Worm (Caenorhabditis elegans): Measurements from ENCODE around the gene fbxb-45.

DNA sequence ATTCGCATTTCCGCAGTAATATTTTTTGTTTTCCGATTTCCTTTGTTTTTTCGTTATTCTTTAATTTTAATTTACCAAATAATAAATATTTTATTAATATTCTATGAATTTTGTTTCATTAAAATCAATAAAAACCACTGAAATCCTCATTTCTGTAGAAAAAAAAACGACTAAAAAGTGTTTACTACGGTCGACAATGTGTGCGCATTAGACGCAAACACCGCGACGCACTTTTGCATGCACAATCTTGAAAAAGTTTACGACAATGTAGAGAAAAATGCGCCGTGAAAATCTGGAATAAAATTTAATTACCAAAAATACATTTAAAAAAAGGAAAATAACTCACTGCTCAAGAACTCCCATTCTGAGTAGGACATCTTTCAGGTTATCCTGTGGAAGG lies 27.6 kb upstream of the fbxb-45 start:
- TF ChIP-seq elt-2 (tag; optimal IDR thresholded peaks at IDR 0.05) = no peak
- no peak for TF ChIP-seq sptf-1 (tag; optimal IDR thresholded peaks at IDR 0.05)
- TF ChIP-seq nhr-237 (tag; optimal IDR thresholded peaks at IDR 0.05) = no peak
- no peak for TF ChIP-seq unc-62 (GFP tag; optimal IDR thresholded peaks at IDR 0.05)
- no peak for TF ChIP-seq nhr-12 (tag; optimal IDR thresholded peaks at IDR 0.05)
- TF ChIP-seq ama-1 (optimal IDR thresholded peaks at IDR 0.05) = no peak
- TF ChIP-seq tbx-2 (tag; optimal IDR thresholded peaks at IDR 0.05) = no peak
- TF ChIP-seq fos-1 (tag; optimal IDR thresholded peaks at IDR 0.05) = no peak
- no peak for TF ChIP-seq ztf-11 (tag; optimal IDR thresholded peaks at IDR 0.05)
- no peak for TF ChIP-seq lin-15B (tag; optimal IDR thresholded peaks at IDR 0.05)
- TF ChIP-seq snu-23 (GFP tag; optimal IDR thresholded peaks at IDR 0.05) = no peak
- TF ChIP-seq nhr-90 (tag; optimal IDR thresholded peaks at IDR 0.05; ENCODE audit: poor library complexity) = no peak
- TF ChIP-seq vab-15 (tag; optimal IDR thresholded peaks at IDR 0.05) = no peak
- TF ChIP-seq snpc-4 (tag; optimal IDR thresholded peaks at IDR 0.05) = no peak

Measured in whole organism, L1 larva.